Worm (Caenorhabditis elegans) whole organism, L3 larva: ENCODE measurements around the gene BE0003N10.6.

Experiments
- ZK546.5 ChIP-seq: sonication (generic microtip); optimal IDR thresholded peaks from 2 replicates; lab custom pipeline; 2017; ENCODE audit warnings: missing biosample characterization, missing genetic modification characterization
- aly-2 ChIP-seq: fragments of 150-350 bp; optimal IDR thresholded peaks from 2 replicates; lab custom pipeline; 2014; ENCODE audit warnings: missing biosample characterization, missing genetic modification characterization
- ama-1 ChIP-seq: fragments of 150-350 bp; optimal IDR thresholded peaks from 2 replicates; lab custom pipeline; 2018
- ceh-16 ChIP-seq: sonication (generic microtip); optimal IDR thresholded peaks from 2 replicates; lab custom pipeline; 2017; ENCODE audit warnings: missing biosample characterization, missing genetic modification characterization
- ceh-28 ChIP-seq: fragments of 150-350 bp; optimal IDR thresholded peaks from 2 replicates; lab custom pipeline; 2014; ENCODE audit warnings: missing biosample characterization, missing genetic modification reagents, missing genetic modification characterization
- ceh-82 ChIP-seq: fragments of 150-350 bp; optimal IDR thresholded peaks from 2 replicates; lab custom pipeline; 2014; ENCODE audit warnings: missing biosample characterization, missing genetic modification characterization
- ceh-9 ChIP-seq: sonication (generic microtip); optimal IDR thresholded peaks from 2 replicates; lab custom pipeline; 2018; ENCODE audit warnings: missing biosample characterization, missing genetic modification characterization
- egl-27 ChIP-seq: sonication (generic microtip); optimal IDR thresholded peaks from 4 replicates; lab custom pipeline; 2017; ENCODE audit warnings: missing biosample characterization, missing genetic modification reagents, missing genetic modification characterization
- egl-5 ChIP-seq: fragments of 150-350 bp; optimal IDR thresholded peaks from 2 replicates; lab custom pipeline; 2017; ENCODE audit warnings: missing biosample characterization, missing genetic modification reagents, missing genetic modification characterization, inconsistent platforms
- elt-1 ChIP-seq: fragments of 150-350 bp; optimal IDR thresholded peaks from 2 replicates; lab custom pipeline; 2014; ENCODE audit warnings: missing biosample characterization, missing genetic modification characterization
- elt-2 ChIP-seq: sonication (generic microtip); optimal IDR thresholded peaks from 2 replicates; lab custom pipeline; 2016; ENCODE audit warnings: missing genetic modification reagents, mild to moderate bottlenecking, missing genetic modification characterization, missing compliant biosample characterization
- elt-3 ChIP-seq, 3 experiments: fragments of 150-350 bp in 1 of 3; sonication (generic microtip) in 2 of 3; optimal IDR thresholded peaks; 2 replicates in 2 of 3; 4 replicates in 1 of 3; lab custom pipeline; 2014 to 2017; ENCODE audit warnings: missing biosample characterization in 3 of 3, missing genetic modification characterization in 3 of 3
- eor-1 ChIP-seq, 2 experiments: fragments of 150-350 bp; optimal IDR thresholded peaks; 2 replicates each; lab custom pipeline; 2014 to 2018; ENCODE audit warnings: missing biosample characterization in 2 of 2, missing genetic modification characterization in 2 of 2
- fkh-2 ChIP-seq: fragments of 150-350 bp; optimal IDR thresholded peaks from 2 replicates; lab custom pipeline; 2014; ENCODE audit warnings: missing biosample characterization, missing genetic modification reagents, missing genetic modification characterization
- fos-1 ChIP-seq: fragments of 150-350 bp; optimal IDR thresholded peaks from 2 replicates; lab custom pipeline; 2014; ENCODE audit warnings: missing biosample characterization, missing genetic modification characterization
- hmg-11 ChIP-seq: sonication (generic microtip); optimal IDR thresholded peaks from 2 replicates; lab custom pipeline; 2016; ENCODE audit warnings: missing genetic modification characterization, missing compliant biosample characterization
- jun-1 ChIP-seq: fragments of 150-350 bp; optimal IDR thresholded peaks from 2 replicates; lab custom pipeline; 2014; ENCODE audit warnings: missing biosample characterization, missing genetic modification reagents, missing genetic modification characterization
- lin-15B ChIP-seq: fragments of 150-350 bp; optimal IDR thresholded peaks from 2 replicates; lab custom pipeline; 2014; ENCODE audit warnings: missing biosample characterization, missing genetic modification characterization
- lin-39 ChIP-seq: fragments of 150-350 bp; optimal IDR thresholded peaks from 2 replicates; lab custom pipeline; 2018; ENCODE audit warnings: missing biosample characterization, missing genetic modification reagents, missing genetic modification characterization
- mdl-1 ChIP-seq: fragments of 150-350 bp; optimal IDR thresholded peaks from 2 replicates; lab custom pipeline; 2014; ENCODE audit warnings: missing biosample characterization, missing genetic modification characterization
- nfya-1 ChIP-seq: sonication (generic microtip); optimal IDR thresholded peaks from 2 replicates; lab custom pipeline; 2017; ENCODE audit warnings: missing genetic modification characterization, mild to moderate bottlenecking, missing compliant biosample characterization, antibody characterized with exemption, moderate library complexity; ENCODE audit not compliant: insufficient read depth
- nhr-11 ChIP-seq: fragments of 150-350 bp; optimal IDR thresholded peaks from 2 replicates; lab custom pipeline; 2014; ENCODE audit warnings: missing biosample characterization, missing genetic modification characterization
- nhr-12 ChIP-seq: fragments of 150-350 bp; optimal IDR thresholded peaks from 2 replicates; lab custom pipeline; 2014; ENCODE audit warnings: missing biosample characterization, missing genetic modification characterization
- nhr-23 ChIP-seq: fragments of 150-350 bp; optimal IDR thresholded peaks from 2 replicates; lab custom pipeline; 2014; ENCODE audit warnings: missing biosample characterization, missing genetic modification reagents, missing genetic modification characterization
- nhr-43 ChIP-seq: sonication (generic microtip); optimal IDR thresholded peaks from 2 replicates; lab custom pipeline; 2016; ENCODE audit warnings: mild to moderate bottlenecking, missing genetic modification characterization, missing compliant biosample characterization; ENCODE audit not compliant: poor library complexity, severe bottlenecking
- nhr-67 ChIP-seq: fragments of 150-350 bp; optimal IDR thresholded peaks from 2 replicates; lab custom pipeline; 2014; ENCODE audit warnings: missing biosample characterization, missing genetic modification characterization
- nhr-76 ChIP-seq: fragments of 150-350 bp; sonication (generic microtip); optimal IDR thresholded peaks from 5 replicates; lab custom pipeline; 2014; ENCODE audit warnings: missing biosample characterization, missing genetic modification characterization
- pha-4 ChIP-seq: fragments of 150-350 bp; optimal IDR thresholded peaks from 2 replicates; lab custom pipeline; 2014; ENCODE audit warnings: missing biosample characterization, missing genetic modification reagents, missing genetic modification characterization
- pqm-1 ChIP-seq: fragments of 150-350 bp; optimal IDR thresholded peaks from 2 replicates; lab custom pipeline; 2017; ENCODE audit warnings: missing biosample characterization, missing genetic modification characterization, inconsistent platforms
- skn-1 ChIP-seq: fragments of 150-350 bp; optimal IDR thresholded peaks from 2 replicates; lab custom pipeline; 2014; ENCODE audit warnings: missing biosample characterization, missing genetic modification characterization
- snpc-4 ChIP-seq: fragments of 150-350 bp; optimal IDR thresholded peaks from 2 replicates; lab custom pipeline; 2014; ENCODE audit warnings: missing biosample characterization, missing genetic modification characterization
- tbx-2 ChIP-seq: sonication (generic microtip); optimal IDR thresholded peaks from 2 replicates; lab custom pipeline; 2016; ENCODE audit warnings: mild to moderate bottlenecking, missing genetic modification characterization, missing compliant biosample characterization
- unc-39 ChIP-seq: sonication (generic microtip); optimal IDR thresholded peaks from 4 replicates; lab custom pipeline; 2017; ENCODE audit warnings: missing biosample characterization, missing genetic modification characterization
- unc-62 ChIP-seq: fragments of 150-350 bp; sonication (generic microtip); optimal IDR thresholded peaks from 4 replicates; lab custom pipeline; 2014; ENCODE audit warnings: missing biosample characterization, missing genetic modification reagents, missing genetic modification characterization

BE0003N10.6 gene

DNA sequence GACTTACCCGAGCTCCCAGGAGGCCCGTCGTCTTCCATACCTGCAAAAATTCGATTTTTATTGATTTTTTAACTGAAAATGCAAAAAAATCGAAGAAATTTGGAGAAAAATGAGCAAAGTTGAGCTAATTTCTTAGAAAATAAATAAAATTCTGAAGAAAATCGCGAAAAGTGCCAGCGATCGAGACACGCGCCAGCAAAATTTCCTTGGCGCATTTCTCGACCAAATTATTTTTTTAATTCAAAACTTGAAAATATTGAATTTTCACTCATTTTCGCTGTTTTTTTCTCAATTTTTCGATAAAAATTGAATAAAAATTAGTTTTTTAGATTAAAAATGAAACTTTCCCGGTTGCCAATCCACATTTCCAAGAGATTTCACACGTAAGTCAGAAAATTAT, 22.7 kb downstream of the BE0003N10.6 start, which contains the start of the genes chin-1 and BE0003N10.1:
TSS of gene chin-1 (minus strand) at position 40 of the 400 bp plus-strand sequence.
TSS of gene BE0003N10.1 (plus strand) at position 320 of the 400 bp plus-strand sequence.
- peak; percentile 8 for TF ChIP-seq ceh-28 (tag; lab: Kevin White, UChicago)
- no peak for TF ChIP-seq elt-1 (tag; lab: Kevin White, UChicago)
- no peak for TF ChIP-seq jun-1 (tag; lab: Kevin White, UChicago)
- peak; percentile 48 for TF ChIP-seq nfya-1 (tag; lab: Kevin White, UChicago)
- TF ChIP-seq eor-1 (tag; optimal IDR thresholded peaks at IDR 0.05; lab: Kevin White, UChicago), result no peak
- no peak for TF ChIP-seq egl-27 (tag; lab: Kevin White, UChicago)
- peak; percentile 59 for TF ChIP-seq pha-4
- no peak for TF ChIP-seq elt-2 (tag; lab: Kevin White, UChicago)
- TF ChIP-seq hmg-11 (tag; lab: Kevin White, UChicago), result peak; percentile 68
- no peak for TF ChIP-seq skn-1
- TF ChIP-seq lin-15B (tag; lab: Kevin White, UChicago), result peak; percentile 61
- TF ChIP-seq aly-2 (tag; lab: Kevin White, UChicago), result no peak
- no peak for TF ChIP-seq tbx-2 (tag; lab: Kevin White, UChicago)
- TF ChIP-seq nhr-23 (tag; lab: Kevin White, UChicago), result peak; percentile 27
- no peak for TF ChIP-seq unc-39 (tag; lab: Kevin White, UChicago)

DNA sequence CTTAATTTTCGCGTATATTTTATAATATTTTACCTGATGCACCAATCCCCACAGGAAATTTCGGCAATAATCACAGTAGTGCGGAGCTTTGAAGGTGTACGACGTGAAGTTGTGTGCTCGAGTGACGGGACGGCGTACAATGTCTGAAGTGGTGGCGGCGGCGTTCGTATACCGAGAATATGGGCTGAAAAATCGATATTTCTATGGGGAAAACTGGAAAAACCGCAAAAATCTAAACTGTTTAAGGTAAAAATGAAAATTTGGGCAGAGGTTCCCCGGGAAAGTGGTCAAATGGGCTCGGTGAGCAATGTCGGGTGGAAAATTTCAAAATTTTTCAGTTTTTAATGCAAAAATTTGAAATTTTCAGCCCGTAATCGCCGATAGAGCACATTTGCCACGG, 25.0 kb downstream of the BE0003N10.6 start:
- TF ChIP-seq nhr-11 (no peak), ceh-16 (tag; lab: Kevin White, UChicago) (no peak), lin-15B (tag; lab: Kevin White, UChicago) (no peak), nhr-43 (tag; lab: Kevin White, UChicago) (no peak), nhr-67 (tag; lab: Kevin White, UChicago) (no peak), nhr-23 (tag; lab: Kevin White, UChicago) (no peak), nhr-76 (tag; lab: Kevin White, UChicago) (no peak)

DNA sequence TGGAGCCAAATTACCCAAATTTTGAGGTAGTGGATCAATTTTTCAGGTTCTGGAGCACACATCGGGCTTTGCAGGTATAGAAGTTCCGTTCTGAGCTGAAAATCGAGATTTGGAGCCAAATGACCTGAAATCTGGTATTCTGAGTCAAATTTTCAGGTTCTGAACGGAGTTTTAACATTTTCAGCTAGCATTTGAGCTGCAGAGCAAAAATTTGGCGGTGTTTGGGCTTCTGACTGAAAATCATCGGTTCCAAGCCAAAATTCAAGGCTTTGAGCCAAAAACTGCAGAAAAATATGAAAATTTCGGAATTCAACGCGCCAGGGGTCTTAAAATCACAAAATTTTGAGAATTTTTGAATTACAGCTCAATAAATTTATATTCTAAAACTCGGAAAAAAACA, 28.9 kb downstream of the BE0003N10.6 start, which contains the start of the genes clc-26 and E_BE45912.2:
TSS of gene clc-26 (minus strand) at position 101 of the 400 bp plus-strand sequence.
TSS of gene E_BE45912.2 (minus strand) at position 139 of the 400 bp plus-strand sequence.
- TF ChIP-seq fos-1 (tag; lab: Kevin White, UChicago) (no peak), nhr-76 (tag; lab: Kevin White, UChicago) (no peak), elt-2 (tag; lab: Kevin White, UChicago) (no peak), eor-1 (tag; optimal IDR thresholded peaks at IDR 0.05; lab: Kevin White, UChicago) (no peak), nhr-12 (tag; lab: Kevin White, UChicago) (no peak), nfya-1 (tag; lab: Kevin White, UChicago) (no peak), ceh-82 (no peak), egl-5 (tag; lab: Kevin White, UChicago) (no peak), fkh-2 (tag; lab: Kevin White, UChicago) (no peak), ceh-16 (tag; lab: Kevin White, UChicago) (no peak), ZK546.5 (tag; lab: Kevin White, UChicago) (no peak), mdl-1 (tag; lab: Kevin White, UChicago) (no peak), ama-1 (lab: Kevin White, UChicago) (no peak), lin-39 (tag; lab: Kevin White, UChicago) (no peak), ceh-9 (no peak), unc-62 (GFP tag; lab: Kevin White, UChicago) (no peak), nhr-43 (tag; lab: Kevin White, UChicago) (no peak), aly-2 (tag; lab: Kevin White, UChicago) (no peak)

ce11 chrIII:1028233-1028632, 31.6 kb downstream of the BE0003N10.6 start:
- TF ChIP-seq snpc-4 (tag; lab: Kevin White, UChicago), result no peak
- TF ChIP-seq elt-3 (tag; optimal IDR thresholded peaks at IDR 0.05; lab: Kevin White, UChicago), result no peak
- TF ChIP-seq egl-27 (tag; lab: Kevin White, UChicago), result no peak
- TF ChIP-seq pqm-1 (tag; lab: Kevin White, UChicago), result peak; percentile 43
- TF ChIP-seq elt-2 (tag; lab: Kevin White, UChicago), result peak; percentile 76
- no peak for TF ChIP-seq skn-1
- TF ChIP-seq nhr-11, result no peak
- TF ChIP-seq ZK546.5 (tag; lab: Kevin White, UChicago), result no peak
- TF ChIP-seq jun-1 (tag; lab: Kevin White, UChicago), result peak; percentile 19
- no peak for TF ChIP-seq nhr-23 (tag; lab: Kevin White, UChicago)
- TF ChIP-seq, all 47 proteins: peak for 3
